Fruit fly (Drosophila melanogaster) whole organism, embryonic: Measurements from ENCODE around the gene Rh3.

Source experiments
- CG10431 ChIP-seq: fragments of 200-800 bp; sonication (Bioruptor generic); optimal IDR thresholded peaks from 3 replicates; lab custom pipeline; 2018; ENCODE audit warnings: missing biosample characterization, mild to moderate bottlenecking, missing genetic modification characterization
- CG11247 ChIP-seq: fragments of 200-800 bp; sonication (Bioruptor generic); IDR thresholded peaks from 2 replicates; pipeline ENCODE4 v1.3.6; 2022; ENCODE audit warnings: missing biosample characterization, missing genetic modification characterization
- CG11696 ChIP-seq: fragments of 200-800 bp; sonication (Bioruptor generic); IDR thresholded peaks from 2 replicates; pipeline ENCODE4 v1.3.6; 2022; ENCODE audit warnings: missing biosample characterization, missing genetic modification characterization
- CG11723 ChIP-seq: fragments of 200-800 bp; sonication (Bioruptor generic); optimal IDR thresholded peaks from 2 replicates; lab custom pipeline; 2017; ENCODE audit warnings: missing biosample characterization, mild to moderate bottlenecking, missing genetic modification characterization
- CG12299 ChIP-seq: fragments of 200-800 bp; sonication (Bioruptor generic); optimal IDR thresholded peaks from 2 replicates; lab custom pipeline; 2018; ENCODE audit warnings: missing biosample characterization, mild to moderate bottlenecking, missing genetic modification characterization
- CG12391 ChIP-seq: fragments of 200-800 bp; sonication (Bioruptor generic); optimal IDR thresholded peaks from 3 replicates; lab custom pipeline; 2018; ENCODE audit warnings: missing biosample characterization, mild to moderate bottlenecking, missing genetic modification characterization, moderate library complexity
- CG12769 ChIP-seq: fragments of 200-800 bp; sonication (Bioruptor generic); optimal IDR thresholded peaks from 2 replicates; lab custom pipeline; 2019; ENCODE audit warnings: missing biosample characterization, mild to moderate bottlenecking, missing genetic modification characterization, moderate library complexity
- CG13296 ChIP-seq: fragments of 200-800 bp; sonication (Bioruptor generic); optimal IDR thresholded peaks from 3 replicates; lab custom pipeline; 2018; ENCODE audit warnings: missing biosample characterization, mild to moderate bottlenecking, missing genetic modification characterization
- CG15011 ChIP-seq: fragments of 200-800 bp; sonication (Bioruptor generic); optimal IDR thresholded peaks from 3 replicates; lab custom pipeline; 2018; ENCODE audit warnings: missing biosample characterization, mild to moderate bottlenecking, missing genetic modification characterization
- CG1529 ChIP-seq: fragments of 200-800 bp; sonication (Bioruptor generic); optimal IDR thresholded peaks from 3 replicates; lab custom pipeline; 2018; ENCODE audit warnings: missing biosample characterization, missing genetic modification characterization
- CG16813 ChIP-seq: fragments of 200-800 bp; sonication (Bioruptor generic); IDR thresholded peaks from 3 replicates; pipeline ENCODE4 v1.3.6; 2022; ENCODE audit warnings: missing biosample characterization, missing genetic modification characterization; ENCODE audit not compliant: partially characterized antibody
- CG1792 ChIP-seq: fragments of 200-800 bp; sonication (Bioruptor generic); optimal IDR thresholded peaks from 2 replicates; lab custom pipeline; 2016; ENCODE audit warnings: missing biosample characterization, missing genetic modification characterization
- CG18011 ChIP-seq: fragments of 200-800 bp; sonication (Bioruptor generic); optimal IDR thresholded peaks from 2 replicates; lab custom pipeline; 2017; ENCODE audit warnings: missing biosample characterization, missing genetic modification characterization, mild to moderate bottlenecking, moderate library complexity, missing genotype
- CG34422 ChIP-seq: fragments of 200-800 bp; sonication (Bioruptor generic); IDR thresholded peaks from 3 replicates; pipeline ENCODE4 v1.3.6; 2022; ENCODE audit warnings: missing biosample characterization, missing genetic modification characterization
- CG4328 ChIP-seq: fragments of 200-800 bp; sonication (Bioruptor generic); optimal IDR thresholded peaks from 3 replicates; lab custom pipeline; 2017; ENCODE audit warnings: missing biosample characterization, missing genetic modification reagents, missing genetic modification characterization
- CG6689 ChIP-seq: fragments of 200-800 bp; sonication (Bioruptor generic); IDR thresholded peaks from 2 replicates; pipeline ENCODE4 v1.3.6; 2022; ENCODE audit warnings: missing biosample characterization, missing genetic modification characterization
- CG6791 ChIP-seq: fragments of 200-800 bp; sonication (Bioruptor generic); IDR thresholded peaks from 3 replicates; pipeline ENCODE4 v1.3.6; 2022; ENCODE audit warnings: missing biosample characterization, missing genetic modification characterization; ENCODE audit not compliant: partially characterized antibody
- CG9437 ChIP-seq: fragments of 200-800 bp; sonication (Bioruptor generic); optimal IDR thresholded peaks from 2 replicates; lab custom pipeline; 2018; ENCODE audit warnings: missing biosample characterization, mild to moderate bottlenecking, missing genetic modification characterization
- Dip3 ChIP-seq: fragments of 200-800 bp; sonication (Bioruptor generic); optimal IDR thresholded peaks from 3 replicates; lab custom pipeline; 2016; ENCODE audit warnings: missing biosample characterization, missing genetic modification characterization
- E2f1 ChIP-seq: fragments of 200-800 bp; sonication (Bioruptor generic); IDR thresholded peaks from 2 replicates; pipeline ENCODE4 v1.3.6; 2022; ENCODE audit warnings: missing biosample characterization, missing genetic modification characterization
- E2f2 ChIP-seq: fragments of 200-800 bp; sonication (Bioruptor generic); IDR thresholded peaks from 2 replicates; pipeline ENCODE4 v1.3.6; 2022; ENCODE audit warnings: missing biosample characterization, missing genetic modification characterization
- GATAe ChIP-seq: fragments of 200-800 bp; sonication (Bioruptor generic); conservative IDR thresholded peaks from 2 replicates; pipeline ENCODE4 v1.3.6; 2022; ENCODE audit warnings: missing biosample characterization, missing genetic modification characterization
- HLH4C ChIP-seq: fragments of 200-800 bp; sonication (Bioruptor generic); IDR thresholded peaks from 3 replicates; pipeline ENCODE4 v1.3.6; 2022; ENCODE audit warnings: missing biosample characterization, missing genetic modification characterization; ENCODE audit not compliant: partially characterized antibody
- Hmr ChIP-seq: fragments of 200-800 bp; sonication (Bioruptor generic); optimal IDR thresholded peaks from 3 replicates; lab custom pipeline; 2017; ENCODE audit warnings: mild to moderate bottlenecking, missing biosample characterization, missing genetic modification reagents, missing genetic modification characterization
- MTF-1 ChIP-seq: fragments of 200-800 bp; sonication (Bioruptor generic); optimal IDR thresholded peaks from 2 replicates; lab custom pipeline; 2018; ENCODE audit warnings: missing biosample characterization, mild to moderate bottlenecking, missing genetic modification characterization, borderline replicate concordance
- Mad ChIP-seq: fragments of 200-800 bp; sonication (Bioruptor generic); optimal IDR thresholded peaks from 2 replicates; lab custom pipeline; 2016; ENCODE audit warnings: missing biosample characterization, missing genetic modification characterization
- Mes4 ChIP-seq: fragments of 200-800 bp; sonication (Bioruptor generic); optimal IDR thresholded peaks from 2 replicates; lab custom pipeline; 2016; ENCODE audit warnings: missing biosample characterization, missing genetic modification characterization
- Myb ChIP-seq: fragments of 200-800 bp; sonication (Bioruptor generic); optimal IDR thresholded peaks from 2 replicates; lab custom pipeline; 2016; ENCODE audit warnings: missing biosample characterization, missing genetic modification characterization
- Nf-YC ChIP-seq: fragments of 200-800 bp; optimal IDR thresholded peaks from 3 replicates; lab custom pipeline; 2019; ENCODE audit warnings: missing biosample characterization, mild to moderate bottlenecking, missing genetic modification characterization, moderate library complexity
- Scr ChIP-seq: fragments of 200-800 bp; sonication (Bioruptor generic); IDR thresholded peaks from 2 replicates; pipeline ENCODE4 v1.3.6; 2022; ENCODE audit warnings: missing biosample characterization, missing genetic modification characterization; ENCODE audit not compliant: partially characterized antibody
- Sry-β ChIP-seq: fragments of 200-800 bp; sonication (Bioruptor generic); optimal IDR thresholded peaks from 2 replicates; lab custom pipeline; 2018; ENCODE audit warnings: missing biosample characterization, mild to moderate bottlenecking, missing genetic modification characterization, moderate library complexity
- Stat92E ChIP-seq, 3 experiments: fragments of >200 bp in 2 of 3; fragments of 200-800 bp in 1 of 3; sonication (Bioruptor generic) in 1 of 3; optimal IDR thresholded peaks; 2 replicates each; lab custom pipeline; 2017 to 2019; ENCODE audit warnings: missing biosample characterization in 3 of 3, missing genetic modification characterization in 3 of 3, mild to moderate bottlenecking in 1 of 3, moderate library complexity in 1 of 3
- Taf1 ChIP-seq: fragments of 200-800 bp; sonication (Bioruptor generic); IDR thresholded peaks from 2 replicates; pipeline ENCODE4 v1.3.6; 2022; ENCODE audit warnings: missing biosample characterization, missing genetic modification characterization
- bbx ChIP-seq: fragments of 200-800 bp; sonication (Bioruptor generic); IDR thresholded peaks from 2 replicates; pipeline ENCODE4 v1.3.6; 2022; ENCODE audit warnings: missing biosample characterization, missing genetic modification characterization; ENCODE audit not compliant: partially characterized antibody
- chinmo ChIP-seq: fragments of 200-800 bp; sonication (Bioruptor generic); IDR thresholded peaks from 4 replicates; pipeline ENCODE4 v1.3.6; 2022; ENCODE audit warnings: missing biosample characterization, missing genetic modification characterization; ENCODE audit not compliant: partially characterized antibody
- croc ChIP-seq: fragments of 200-800 bp; sonication (Bioruptor generic); conservative IDR thresholded peaks from 3 replicates; pipeline ENCODE4 v1.3.6; 2022; ENCODE audit warnings: missing biosample characterization, missing genetic modification characterization
- dati ChIP-seq: fragments of 200-800 bp; sonication (Bioruptor generic); IDR thresholded peaks from 2 replicates; pipeline ENCODE4 v1.3.6; 2022; ENCODE audit warnings: missing biosample characterization, missing genetic modification characterization
- ems ChIP-seq: fragments of 200-800 bp; sonication (Bioruptor generic); optimal IDR thresholded peaks from 3 replicates; lab custom pipeline; 2016; ENCODE audit warnings: missing biosample characterization, missing genetic modification characterization
- ewg ChIP-seq: fragments of 200-800 bp; sonication (Bioruptor generic); optimal IDR thresholded peaks from 3 replicates; lab custom pipeline; 2017; ENCODE audit warnings: mild to moderate bottlenecking, missing biosample characterization, missing genetic modification reagents, missing genetic modification characterization
- grn ChIP-seq: fragments of 200-800 bp; sonication (Bioruptor generic); optimal IDR thresholded peaks from 3 replicates; lab custom pipeline; 2017; ENCODE audit warnings: missing biosample characterization, missing genetic modification characterization
- hbn ChIP-seq: fragments of 200-800 bp; sonication (Bioruptor generic); IDR thresholded peaks from 2 replicates; pipeline ENCODE4 v1.3.6; 2022; ENCODE audit warnings: missing biosample characterization, missing genetic modification characterization; ENCODE audit not compliant: partially characterized antibody
- insv ChIP-seq, 2 experiments: fragments of 200-800 bp; sonication (Bioruptor generic); optimal IDR thresholded peaks; 3 replicates each; lab custom pipeline; 2016 to 2018; ENCODE audit warnings: missing biosample characterization in 2 of 2, missing genetic modification characterization in 2 of 2
- oc ChIP-seq: fragments of 200-800 bp; sonication (Bioruptor generic); optimal IDR thresholded peaks from 2 replicates; lab custom pipeline; 2018; ENCODE audit warnings: missing biosample characterization, mild to moderate bottlenecking, missing genetic modification characterization, moderate library complexity
- pfk ChIP-seq: fragments of 200-800 bp; sonication (Bioruptor generic); optimal IDR thresholded peaks from 2 replicates; lab custom pipeline; 2018; ENCODE audit warnings: missing biosample characterization, mild to moderate bottlenecking, missing genetic modification characterization, moderate library complexity
- pita ChIP-seq: fragments of 200-800 bp; sonication (Bioruptor generic); optimal IDR thresholded peaks from 2 replicates; lab custom pipeline; 2017; ENCODE audit warnings: missing biosample characterization, mild to moderate bottlenecking, missing genetic modification characterization
- sens ChIP-seq: fragments of 200-800 bp; sonication (Bioruptor generic); peaks from one replicate; lab custom pipeline; 2016; ENCODE audit warnings: missing biosample characterization, missing genetic modification characterization
- sqz ChIP-seq: fragments of 200-800 bp; sonication (Bioruptor generic); optimal IDR thresholded peaks from 3 replicates; lab custom pipeline; 2018; ENCODE audit warnings: missing biosample characterization, mild to moderate bottlenecking, missing genetic modification characterization
- stwl ChIP-seq: fragments of 200-800 bp; sonication (Bioruptor generic); optimal IDR thresholded peaks from 3 replicates; lab custom pipeline; 2018; ENCODE audit warnings: missing biosample characterization, mild to moderate bottlenecking, missing genetic modification characterization, moderate library complexity
- tgo ChIP-seq: fragments of 200-800 bp; sonication (Bioruptor generic); IDR thresholded peaks from 3 replicates; pipeline ENCODE4 v1.3.6; 2022; ENCODE audit warnings: missing biosample characterization, missing genetic modification characterization
- vfl ChIP-seq: fragments of 200-800 bp; sonication (Bioruptor generic); optimal IDR thresholded peaks from 2 replicates; lab custom pipeline; 2016; ENCODE audit warnings: missing biosample characterization, missing genetic modification characterization

Rh3 gene

dm6 chr3R:20035887-20036286 lies 46.4 kb downstream of the Rh3 start, which contains the start of gene Regnase-1 (continued):
- TF ChIP-seq hbn (GFP tag; lab: Robert Waterston, UW) (peak; percentile 95), CG13296 (GFP tag; lab: Kevin White, UChicago) (peak; percentile 96), CG34422 (GFP tag; lab: Robert Waterston, UW) (peak; percentile 89), sqz (GFP tag; lab: Kevin White, UChicago) (peak; percentile 92), CG4328 (GFP tag; lab: Kevin White, UChicago) (peak; percentile 94), CG15011 (peak; percentile 92), ems (GFP tag; lab: Kevin White, UChicago) (peak; percentile 80), CG6689 (peak; percentile 79), Myb (GFP tag; lab: Kevin White, UChicago) (peak; percentile 77), CG10431 (GFP tag; lab: Kevin White, UChicago) (peak; percentile 88), Mad (GFP tag; lab: Kevin White, UChicago) (peak; percentile 92), bbx (GFP tag; lab: Robert Waterston, UW) (peak; percentile 96), dati (GFP tag; lab: Robert Waterston, UW) (peak; percentile 80), CG12391 (tag; lab: Kevin White, UChicago) (peak; percentile 94), vfl (GFP tag; lab: Kevin White, UChicago) (peak; percentile 78), CG9437 (peak; percentile 84), CG12769 (no peak), CG18011 (GFP tag; lab: Kevin White, UChicago) (peak; percentile 83), grn (GFP tag; lab: Kevin White, UChicago) (peak; percentile 77), CG16813 (GFP tag; lab: Robert Waterston, UW) (peak; percentile 96), pfk (GFP tag; lab: Kevin White, UChicago) (peak; percentile 81), E2f1 (GFP tag; lab: Robert Waterston, UW) (peak; percentile 90), CG1529 (peak; percentile 90), chinmo (peak; percentile 95), Dip3 (GFP tag; lab: Kevin White, UChicago) (peak; percentile 60), Hmr (GFP tag; lab: Kevin White, UChicago) (peak; percentile 97), tgo (GFP tag; lab: Robert Waterston, UW) (peak; percentile 83), CG12299 (peak; percentile 92), CG11723 (GFP tag; lab: Kevin White, UChicago) (peak; percentile 89), CG11696 (GFP tag; lab: Robert Waterston, UW) (peak; percentile 82), pita (GFP tag; lab: Kevin White, UChicago) (no peak), Sry-β (peak; percentile 74), ewg (GFP tag; lab: Kevin White, UChicago) (peak; percentile 82), CG11247 (peak; percentile 88), GATAe (peak; percentile 68), Mes4 (GFP tag; lab: Kevin White, UChicago) (peak; percentile 92), stwl (peak; percentile 99), oc (tag; lab: Kevin White, UChicago) (peak; percentile 84), Taf1 (peak; percentile 53; the same call in 1 of the 2 replicates), Nf-YC (tag; lab: Kevin White, UChicago) (peak; percentile 78), E2f2 (GFP tag; lab: Robert Waterston, UW) (peak; percentile 98), HLH4C (GFP tag; lab: Robert Waterston, UW) (peak; percentile 93), insv (GFP tag; optimal IDR thresholded peaks at IDR 0.05; lab: Kevin White, UChicago) (peak in 1 of 2 experiments; percentile 81), Stat92E (GFP tag; optimal IDR thresholded peaks at IDR 0.05; lab: Kevin White, UChicago) (no peak), croc (peak; percentile 66), CG1792 (GFP tag; lab: Kevin White, UChicago) (peak; percentile 79), sens (GFP tag; lab: Kevin White, UChicago) (peak; percentile 98), Scr (GFP tag; lab: Robert Waterston, UW) (peak; percentile 96), MTF-1 (GFP tag; lab: Kevin White, UChicago) (peak; percentile 97), CG6791 (GFP tag; lab: Robert Waterston, UW) (peak; percentile 98)
